Fruit fly (Drosophila melanogaster): Measurements from ENCODE around the gene Trs33.

The Trs33 gene

dm6 chr3R:15356645-15357431 is 6.0 kb upstream of the Trs33 start, which contains the start of the genes Atg4b and Hibch (continued):
- TF ChIP-seq CG43689 (GFP tag; IDR thresholded peaks at IDR 0.05) (peak; percentile 59; the same call in 1 of the 2 replicates), nom (GFP tag; optimal IDR thresholded peaks at IDR 0.05) (peak; percentile 75), inv (GFP tag; IDR thresholded peaks at IDR 0.05; ENCODE audit: partially characterized antibody) (no peak), sens-2 (GFP tag; IDR thresholded peaks at IDR 0.05) (0 out of 2 replicates have a peak, but pooled peaks have one; percentile 26), bab2 (GFP tag; optimal IDR thresholded peaks at IDR 0.05) (no peak), tgo (GFP tag; IDR thresholded peaks at IDR 0.05) (peak; percentile 72), CG7271 (tag; optimal IDR thresholded peaks at IDR 0.05) (no peak), CG10959 (GFP tag; IDR thresholded peaks at IDR 0.05) (peak; percentile 65), insv (GFP tag; optimal IDR thresholded peaks at IDR 0.05) (peak in 1 of 2 experiments; percentile 70), CG10274 (GFP tag; optimal IDR thresholded peaks at IDR 0.05) (peak; percentile 44), Hr39 (optimal IDR thresholded peaks at IDR 0.05) (no peak), gcm (GFP tag; optimal IDR thresholded peaks at IDR 0.05) (peak; percentile 84), Stat92E (GFP tag; optimal IDR thresholded peaks at IDR 0.05) (peak in 1 of 3 experiments; percentile 57), seq (GFP tag; IDR thresholded peaks at IDR 0.05) (peak; percentile 68), dysf (GFP tag; IDR thresholded peaks at IDR 0.05) (peak; percentile 85), pum (GFP tag; optimal IDR thresholded peaks at IDR 0.05) (peak; percentile 9), cato (GFP tag; optimal IDR thresholded peaks at IDR 0.05; ENCODE audit: borderline replicate concordance) (peak; percentile 58), Atf3 (GFP tag; optimal IDR thresholded peaks at IDR 0.05) (no peak), CG12236 (GFP tag; optimal IDR thresholded peaks at IDR 0.05) (no peak), Xbp1 (GFP tag; optimal IDR thresholded peaks at IDR 0.05) (peak; percentile 88), CG10209 (GFP tag; optimal IDR thresholded peaks at IDR 0.05) (peak; percentile 85), peb (GFP tag; IDR thresholded peaks at IDR 0.05) (peak; percentile 29; the same call in 1 of the 2 replicates), CG3163 (GFP tag; optimal IDR thresholded peaks at IDR 0.05) (no peak), her (GFP tag; optimal IDR thresholded peaks at IDR 0.05) (no peak), CG4404 (GFP tag; IDR thresholded peaks at IDR 0.05) (peak; percentile 87), CG13624 (GFP tag; optimal IDR thresholded peaks at IDR 0.05) (peak; percentile 81), psq (GFP tag; optimal IDR thresholded peaks at IDR 0.05) (peak; percentile 20), CG30403 (GFP tag; optimal IDR thresholded peaks at IDR 0.05) (peak; percentile 91), CG17359 (tag; optimal IDR thresholded peaks at IDR 0.05) (peak; percentile 83), BtbVII (GFP tag; optimal IDR thresholded peaks at IDR 0.05) (peak; percentile 84), CG1647 (GFP tag; optimal IDR thresholded peaks at IDR 0.05) (peak; percentile 8), sna (GFP tag; IDR thresholded peaks at IDR 0.05; ENCODE audit: partially characterized antibody) (no peak), Blimp-1 (GFP tag; optimal IDR thresholded peaks at IDR 0.05) (peak; percentile 76), dimm (GFP tag; IDR thresholded peaks at IDR 0.05) (0 out of 2 replicates have a peak, but pooled peaks have one; percentile 30), Deaf1 (tag; optimal IDR thresholded peaks at IDR 0.05) (no peak), tx (GFP tag; optimal IDR thresholded peaks at IDR 0.05) (peak; percentile 23), CG6254 (GFP tag; optimal IDR thresholded peaks at IDR 0.05) (peak; percentile 70), CG3726 (GFP tag; IDR thresholded peaks at IDR 0.05) (peak; percentile 69; the same call in 2 of the 3 replicates), CG2129 (GFP tag; IDR thresholded peaks at IDR 0.05; ENCODE audit: partially characterized antibody) (no peak), CG9797 (GFP tag; optimal IDR thresholded peaks at IDR 0.05) (peak; percentile 38), CG8924 (tag; optimal IDR thresholded peaks at IDR 0.05) (peak; percentile 91), Rfx (GFP tag; IDR thresholded peaks at IDR 0.05) (peak; percentile 89), CG17829 (tag; optimal IDR thresholded peaks at IDR 0.05) (peak; percentile 91), CG8359 (GFP tag; optimal IDR thresholded peaks at IDR 0.05; ENCODE audit: borderline replicate concordance) (peak; percentile 52), ssp (GFP tag; IDR thresholded peaks at IDR 0.05) (peak; percentile 75), CG11398 (GFP tag; optimal IDR thresholded peaks at IDR 0.05) (no peak), CG4617 (GFP tag; optimal IDR thresholded peaks at IDR 0.05; ENCODE audit: borderline replicate concordance) (peak; percentile 82), Atf6 (GFP tag; IDR thresholded peaks at IDR 0.05) (peak; percentile 83; the same call in 1 of the 2 replicates)

Measured in whole organism, embryonic.